Worm (Caenorhabditis elegans) whole organism, L4/young adult: ENCODE measurements around the gene rpl-10.

ENCODE experiments used
- W03F9.2 ChIP-seq: fragments of 150-350 bp; optimal IDR thresholded peaks from 2 replicates; lab custom pipeline; 2014; ENCODE audit warnings: missing biosample characterization, missing genetic modification characterization
- dao-5 ChIP-seq: sonication (generic microtip); optimal IDR thresholded peaks from 2 replicates; lab custom pipeline; 2016; ENCODE audit warnings: missing genotype, missing genetic modification characterization, moderate library complexity, missing compliant biosample characterization
- him-1 ChIP-seq: sonication (generic microtip); optimal IDR thresholded peaks from 2 replicates; lab custom pipeline; 2016; ENCODE audit warnings: missing genotype, missing genetic modification reagents, missing genetic modification characterization, missing compliant biosample characterization

ce11 chrII:8141135-8141534 lies 2.5 kb upstream of the rpl-10 start:
- TF ChIP-seq him-1 (tag; lab: Kevin White, UChicago): no peak
- TF ChIP-seq dao-5 (tag; lab: Kevin White, UChicago): no peak
- no peak for TF ChIP-seq W03F9.2 (tag; lab: Kevin White, UChicago)
